Fruit fly (Drosophila melanogaster): ENCODE results near the gene Fkbp39.

Gene Fkbp39

DNA sequence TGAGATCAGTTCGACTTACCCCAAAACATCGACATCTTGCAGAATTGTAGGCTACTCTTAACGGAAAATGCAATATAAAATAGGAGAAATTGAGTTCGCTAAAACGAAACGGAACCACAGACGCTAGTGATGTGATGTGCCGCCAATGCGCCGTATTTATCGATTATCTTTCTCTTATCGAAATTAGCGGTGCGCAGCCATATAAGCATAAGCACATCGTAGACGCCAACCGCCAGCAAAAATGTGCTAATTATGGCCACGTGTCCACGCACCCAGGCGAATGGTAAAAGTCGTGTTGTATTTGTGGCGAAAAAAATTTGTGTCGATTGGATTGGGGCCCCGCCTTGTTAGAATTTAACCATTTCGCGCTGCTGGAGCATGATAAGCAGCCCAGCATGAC lies at the start of gene Fkbp39, which contains the start of gene Cyfip (continued):
- TF ChIP-seq her (GFP tag; optimal IDR thresholded peaks at IDR 0.05) (peak; percentile 71), CG9437 (GFP tag; optimal IDR thresholded peaks at IDR 0.05) (peak; percentile 38), CG8944 (GFP tag; optimal IDR thresholded peaks at IDR 0.05) (peak; percentile 38), rib (GFP tag; IDR thresholded peaks at IDR 0.05) (peak; percentile 70; the same call in 1 of the 2 replicates), CG9817 (tag; optimal IDR thresholded peaks at IDR 0.05) (peak; percentile 20), jigr1 (GFP tag; IDR thresholded peaks at IDR 0.05) (no peak), MESR4 (GFP tag; optimal IDR thresholded peaks at IDR 0.05) (peak; percentile 94), bsh (GFP tag; optimal IDR thresholded peaks at IDR 0.05) (peak in 1 of 2 experiments; percentile 16), lmd (GFP tag; IDR thresholded peaks at IDR 0.05) (no peak; the same call in 1 of the 2 replicates), CG11398 (GFP tag; optimal IDR thresholded peaks at IDR 0.05) (no peak), tgo (GFP tag; IDR thresholded peaks at IDR 0.05) (no peak), CG10543 (GFP tag; optimal IDR thresholded peaks at IDR 0.05) (peak; percentile 44), shn (GFP tag; optimal IDR thresholded peaks at IDR 0.05) (peak; percentile 49), hb (GFP tag; IDR thresholded peaks at IDR 0.05; ENCODE audit: partially characterized antibody) (peak; percentile 70; the same call in 1 of the 3 replicates), slou (GFP tag; optimal IDR thresholded peaks at IDR 0.05) (peak; percentile 20), chn (GFP tag; optimal IDR thresholded peaks at IDR 0.05) (peak; percentile 8), CG2712 (tag; optimal IDR thresholded peaks at IDR 0.05) (peak; percentile 52), gem (tag; optimal IDR thresholded peaks at IDR 0.05) (no peak), Ets97D (GFP tag; optimal IDR thresholded peaks at IDR 0.05) (peak; percentile 95), peb (GFP tag; IDR thresholded peaks at IDR 0.05) (no peak), ci (GFP tag; IDR thresholded peaks at IDR 0.05) (peak; percentile 67; the same call in 2 of the 3 replicates), CG1529 (GFP tag; optimal IDR thresholded peaks at IDR 0.05) (no peak), maf-S (GFP tag; optimal IDR thresholded peaks at IDR 0.05) (peak; percentile 60)

DNA sequence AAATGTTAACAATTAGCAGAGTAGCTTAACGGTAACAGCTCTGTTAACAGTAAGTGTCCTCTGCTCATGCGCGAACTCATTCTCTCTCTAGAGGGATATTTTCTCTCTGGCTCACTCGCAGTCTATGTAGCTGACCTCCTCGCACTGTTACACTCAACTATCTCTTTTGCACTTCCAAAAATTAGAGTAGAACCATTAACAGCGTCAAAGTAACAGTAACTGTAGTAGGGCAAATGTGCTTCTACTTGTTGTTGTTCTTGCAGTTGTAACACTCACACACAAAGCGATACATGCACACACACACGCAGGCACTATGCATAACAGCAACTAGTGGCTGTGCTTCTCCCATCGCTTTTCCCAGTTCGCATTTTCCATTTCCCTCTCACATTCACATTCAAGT lies 46.1 kb upstream of the Fkbp39 start:
- TF ChIP-seq CG12155 (GFP tag; optimal IDR thresholded peaks at IDR 0.05) (no peak), sens (GFP tag) (peak; percentile 52), scrt (GFP tag; optimal IDR thresholded peaks at IDR 0.05) (peak; percentile 96), CG42726 (GFP tag; IDR thresholded peaks at IDR 0.05; ENCODE audit: partially characterized antibody) (no peak), CG18599 (GFP tag; optimal IDR thresholded peaks at IDR 0.05) (no peak), Trl (optimal IDR thresholded peaks at IDR 0.05) (peak; percentile 65 to 79), Trl (GFP tag; optimal IDR thresholded peaks at IDR 0.05) (no peak), MTF-1 (GFP tag; optimal IDR thresholded peaks at IDR 0.05; ENCODE audit: borderline replicate concordance) (no peak), Hmx (GFP tag; optimal IDR thresholded peaks at IDR 0.05) (no peak), CG1233 (GFP tag; optimal IDR thresholded peaks at IDR 0.05) (no peak), Fer1 (GFP tag; optimal IDR thresholded peaks at IDR 0.05) (no peak), HmgZ (tag; optimal IDR thresholded peaks at IDR 0.05) (no peak), CG14441 (GFP tag; IDR thresholded peaks at IDR 0.05) (no peak), gce (GFP tag; IDR thresholded peaks at IDR 0.05) (no peak), stc (GFP tag; IDR thresholded peaks at IDR 0.05) (no peak), seq (GFP tag; IDR thresholded peaks at IDR 0.05) (no peak; the same call in 1 of the 2 replicates), cas (GFP tag; IDR thresholded peaks at IDR 0.05) (0 out of 2 replicates have a peak, but pooled peaks have one; percentile 25), CG31388 (GFP tag; optimal IDR thresholded peaks at IDR 0.05) (no peak), org-1 (GFP tag; optimal IDR thresholded peaks at IDR 0.05) (no peak), Med (GFP tag) (peak; percentile 52), gsb (GFP tag; IDR thresholded peaks at IDR 0.05) (no peak), pb (GFP tag; optimal IDR thresholded peaks at IDR 0.05) (no peak), CG15269 (tag; optimal IDR thresholded peaks at IDR 0.05) (no peak), CG5180 (GFP tag; optimal IDR thresholded peaks at IDR 0.05) (peak; percentile 17), Hsf (GFP tag; optimal IDR thresholded peaks at IDR 0.05) (no peak), pnt (GFP tag; optimal IDR thresholded peaks at IDR 0.05) (no peak), chm (GFP tag; IDR thresholded peaks at IDR 0.05) (no peak), CG30431 (GFP tag; optimal IDR thresholded peaks at IDR 0.05) (no peak), pfk (GFP tag; optimal IDR thresholded peaks at IDR 0.05) (no peak), CG9817 (tag; optimal IDR thresholded peaks at IDR 0.05) (no peak)

Measured in whole organism, embryonic.